Worm (Caenorhabditis elegans): ENCODE measurements around the gene acdh-12.

The acdh-12 gene

DNA sequence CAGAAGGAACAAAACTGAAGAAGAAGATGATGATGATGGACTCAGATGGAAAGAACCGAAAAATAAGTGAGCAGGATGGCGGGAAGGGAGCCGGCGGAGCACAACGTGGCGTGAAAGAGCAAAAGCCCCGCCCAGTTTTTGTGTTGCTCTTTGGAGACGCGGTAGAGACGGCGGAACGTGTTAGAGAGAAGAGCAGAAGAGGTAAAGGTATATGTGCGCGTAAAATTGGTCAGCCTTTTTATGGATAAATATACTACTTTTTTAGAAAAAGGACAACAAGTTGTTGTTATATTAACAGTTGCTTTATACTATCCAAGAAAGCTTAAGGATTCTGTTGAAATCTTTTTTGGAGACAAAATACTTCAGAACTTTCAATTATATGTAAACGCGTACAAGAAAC, 21.6 kb upstream of the acdh-12 start, which contains the start of gene E04F6.10:
TSS of gene E04F6.10 (minus strand) at position 101 of the 400 bp plus-strand sequence.
- TF ChIP-seq elt-1 (tag; optimal IDR thresholded peaks at IDR 0.05) (no peak), sea-2 (GFP tag; optimal IDR thresholded peaks at IDR 0.05) (no peak), mdl-1 (tag; optimal IDR thresholded peaks at IDR 0.05) (no peak), unc-39 (tag; optimal IDR thresholded peaks at IDR 0.05) (no peak)

DNA sequence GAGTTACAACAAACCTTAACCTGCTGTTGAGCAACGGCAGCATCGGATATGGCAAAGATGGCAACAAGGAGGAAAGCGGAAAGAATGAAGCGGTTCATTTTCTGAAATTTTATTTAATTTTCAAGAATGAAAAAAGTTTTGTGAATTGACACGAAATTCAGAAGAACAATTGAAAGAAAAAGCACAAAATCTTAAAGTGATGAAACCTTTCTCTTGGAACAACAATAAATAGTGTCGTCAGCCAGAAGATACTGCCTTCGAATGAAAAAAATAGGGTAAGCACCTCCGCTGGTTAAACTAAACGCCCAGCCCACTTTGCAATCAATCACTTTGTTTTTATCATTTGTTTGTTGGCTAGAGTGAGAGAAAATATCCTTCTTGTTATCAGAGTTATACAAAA, 16.6 kb upstream of the acdh-12 start, which contains the start of gene E04F6.9:
TSS of gene E04F6.9 (minus strand) at position 101 of the 400 bp plus-strand sequence.
- TF ChIP-seq nhr-11 (tag; optimal IDR thresholded peaks at IDR 0.05) (no peak), lin-39 (tag; optimal IDR thresholded peaks at IDR 0.05) (peak; percentile 1)

DNA sequence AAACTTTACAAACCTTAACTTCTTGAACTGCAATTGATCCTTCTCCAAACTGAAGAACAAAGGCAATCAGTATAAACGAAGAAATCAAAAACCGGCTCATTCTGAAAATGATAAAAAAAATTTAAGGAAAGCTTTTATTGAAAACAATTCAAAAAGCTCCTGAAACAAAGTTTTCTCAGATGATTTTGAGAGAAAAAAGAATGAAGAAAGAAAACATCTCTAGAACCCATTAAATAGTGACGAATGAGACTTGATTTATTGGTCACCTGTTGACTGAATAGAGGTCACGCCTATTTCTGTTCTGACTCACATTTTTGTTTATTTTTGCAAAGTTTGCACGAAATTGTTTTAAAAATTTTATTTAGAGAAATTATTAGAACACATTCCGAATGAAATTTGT, 15.8 kb upstream of the acdh-12 start, which contains the start of gene E04F6.8:
TSS of gene E04F6.8 (minus strand) at position 101 of the 400 bp plus-strand sequence.
- TF ChIP-seq nhr-11 (tag; optimal IDR thresholded peaks at IDR 0.05) (no peak), R02D3.7 (tag; optimal IDR thresholded peaks at IDR 0.05) (no peak), egl-5 (tag; optimal IDR thresholded peaks at IDR 0.05) (peak; percentile 82)

DNA sequence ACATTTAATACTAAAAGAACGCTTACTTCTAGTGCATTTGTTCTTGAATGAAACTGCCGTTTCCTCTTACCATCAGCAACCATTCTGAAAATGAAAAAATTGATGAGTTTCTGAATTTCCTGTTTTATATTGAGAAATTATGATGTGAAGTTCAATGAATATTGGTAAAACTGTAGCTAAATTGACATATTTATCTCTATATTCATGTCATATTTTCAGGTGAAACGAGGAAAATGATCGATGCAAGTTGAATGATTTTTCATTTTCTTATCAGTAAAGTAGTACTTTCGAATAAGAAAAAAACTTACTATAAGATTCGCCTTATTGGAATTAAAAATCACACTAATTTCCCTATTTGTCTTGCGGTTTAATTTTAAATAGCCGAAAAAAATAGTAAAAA, 14.7 kb upstream of the acdh-12 start, which contains the start of gene E04F6.15:
TSS of gene E04F6.15 (minus strand) at position 101 of the 400 bp plus-strand sequence.
- no peak for TF ChIP-seq zag-1 (tag; optimal IDR thresholded peaks at IDR 0.05)

DNA sequence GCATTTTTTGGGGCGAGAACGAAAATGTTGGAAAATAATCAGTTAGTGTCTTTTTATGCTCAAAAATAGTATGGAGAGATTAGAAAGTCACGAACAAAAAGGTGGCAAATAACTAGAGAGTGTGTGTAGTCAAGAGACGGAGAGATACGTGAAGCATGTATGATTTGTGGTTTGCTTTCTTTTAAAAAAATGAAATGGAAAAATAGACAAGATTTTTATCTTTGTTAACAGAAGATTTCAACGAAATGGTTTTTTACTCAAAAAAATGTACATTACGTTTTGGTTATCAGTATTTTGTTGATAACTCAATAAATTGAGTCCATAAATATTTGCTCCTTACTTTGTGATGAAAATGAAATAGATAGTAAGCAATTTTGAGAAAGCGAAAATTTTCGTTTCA, 12.7 kb upstream of the acdh-12 start, which contains the start of gene dhs-7:
TSS of gene dhs-7 (minus strand) at position 277 of the 400 bp plus-strand sequence.
- no peak for TF ChIP-seq daf-12 (tag; optimal IDR thresholded peaks at IDR 0.05)
- peak; percentile 67 for TF ChIP-seq elt-2 (tag; optimal IDR thresholded peaks at IDR 0.05)
- no peak for TF ChIP-seq ceh-82 (tag; optimal IDR thresholded peaks at IDR 0.05)
- no peak for TF ChIP-seq pqm-1 (tag; optimal IDR thresholded peaks at IDR 0.05)

DNA sequence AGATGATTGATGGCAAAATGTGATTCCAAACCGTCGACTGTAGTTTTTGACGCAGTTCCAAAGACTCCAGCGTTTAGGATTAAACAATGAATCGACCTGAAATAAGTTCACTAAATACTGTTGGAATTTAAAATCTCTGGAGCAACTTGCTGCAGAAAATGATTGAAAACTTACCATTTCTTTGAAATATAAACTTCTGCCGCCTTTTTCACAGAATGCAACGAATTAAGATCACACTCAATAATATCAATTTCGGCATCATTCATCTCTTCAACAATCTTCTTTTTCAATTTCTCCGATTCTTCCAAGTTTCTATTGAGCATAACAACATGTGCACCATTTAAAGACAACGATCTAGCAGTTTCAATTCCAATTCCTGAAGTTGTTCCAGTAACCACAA, 12.2 kb upstream of the acdh-12 start:
- TF ChIP-seq nhr-237 (tag; optimal IDR thresholded peaks at IDR 0.05) (no peak), nhr-28 (tag; optimal IDR thresholded peaks at IDR 0.05) (no peak), elt-3 (tag; optimal IDR thresholded peaks at IDR 0.05) (no peak), nfya-1 (tag; optimal IDR thresholded peaks at IDR 0.05; ENCODE audit: insufficient read depth) (no peak), ama-1 (optimal IDR thresholded peaks at IDR 0.05) (no peak), unc-62 (GFP tag; optimal IDR thresholded peaks at IDR 0.05) (no peak), ceh-9 (tag; optimal IDR thresholded peaks at IDR 0.05) (no peak), nhr-67 (tag; optimal IDR thresholded peaks at IDR 0.05) (no peak), ztf-4 (tag; optimal IDR thresholded peaks at IDR 0.05) (no peak), elt-1 (tag; optimal IDR thresholded peaks at IDR 0.05) (no peak), lin-15B (tag; optimal IDR thresholded peaks at IDR 0.05) (no peak), aly-2 (tag; optimal IDR thresholded peaks at IDR 0.05) (no peak), egl-27 (tag; optimal IDR thresholded peaks at IDR 0.05) (no peak), nhr-77 (tag; optimal IDR thresholded peaks at IDR 0.05) (no peak)

DNA sequence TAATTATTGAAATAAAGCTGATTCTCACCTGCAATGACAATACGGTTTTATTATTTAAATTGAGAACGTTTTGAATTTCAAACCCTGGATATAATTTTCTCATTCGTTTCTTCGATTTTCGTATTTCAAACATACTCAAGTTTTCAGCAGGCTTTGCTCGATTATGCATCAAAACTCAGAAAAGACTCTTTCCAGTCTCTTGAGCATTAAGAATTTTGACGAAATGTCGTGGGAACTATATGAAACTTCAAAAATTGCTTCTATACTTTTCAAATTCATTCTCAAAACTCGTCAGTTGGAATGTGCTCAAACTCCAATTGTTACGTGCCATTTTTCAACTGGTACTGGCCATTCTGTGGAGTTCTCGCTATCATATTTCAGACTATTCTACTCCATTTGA, 9.9 kb upstream of the acdh-12 start, which contains the start of gene srd-59:
TSS of gene srd-59 (plus strand) at position 301 of the 400 bp plus-strand sequence.
- TF ChIP-seq nhr-11 (tag; optimal IDR thresholded peaks at IDR 0.05) = no peak
- TF ChIP-seq mdl-1 (tag; optimal IDR thresholded peaks at IDR 0.05) = no peak

DNA sequence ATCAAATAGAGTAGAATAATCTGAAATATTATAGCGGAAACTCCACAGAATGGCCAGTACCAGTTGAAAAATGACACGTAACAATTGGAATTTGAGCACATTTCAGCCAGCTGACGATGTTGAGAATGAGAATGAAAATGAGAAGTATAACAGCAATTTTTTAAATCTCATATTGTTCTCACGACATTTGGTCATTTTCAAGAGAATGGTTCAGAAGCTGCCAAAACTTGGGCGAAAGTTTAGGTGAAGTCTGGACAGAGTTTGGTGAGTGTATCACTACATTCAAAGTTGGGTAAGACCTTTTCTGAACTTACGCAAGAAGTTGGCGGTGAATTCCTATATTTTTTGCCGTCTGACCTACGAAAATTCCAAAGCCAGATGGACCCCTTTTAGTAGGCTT, 9.5 kb upstream of the acdh-12 start, which contains the start of gene srd-58:
TSS of gene srd-58 (minus strand) at position 101 of the 400 bp plus-strand sequence.
- no peak for TF ChIP-seq elt-1 (tag; optimal IDR thresholded peaks at IDR 0.05)
- no peak for TF ChIP-seq R02D3.7 (tag; optimal IDR thresholded peaks at IDR 0.05)
- no peak for TF ChIP-seq ceh-28 (tag; optimal IDR thresholded peaks at IDR 0.05)
- TF ChIP-seq lin-39 (tag; optimal IDR thresholded peaks at IDR 0.05) = no peak
- no peak for TF ChIP-seq elt-3 (tag; optimal IDR thresholded peaks at IDR 0.05)
- TF ChIP-seq aly-2 (tag; optimal IDR thresholded peaks at IDR 0.05) = no peak
- TF ChIP-seq nhr-77 (tag; optimal IDR thresholded peaks at IDR 0.05) = no peak
- TF ChIP-seq pqm-1 (tag; optimal IDR thresholded peaks at IDR 0.05) = no peak
- no peak for TF ChIP-seq eor-1 (tag; optimal IDR thresholded peaks at IDR 0.05)
- TF ChIP-seq unc-62 (GFP tag; optimal IDR thresholded peaks at IDR 0.05) = no peak
- TF ChIP-seq hmg-11 (tag; optimal IDR thresholded peaks at IDR 0.05) = no peak
- TF ChIP-seq ztf-4 (tag; optimal IDR thresholded peaks at IDR 0.05) = no peak
- TF ChIP-seq nhr-12 (tag; optimal IDR thresholded peaks at IDR 0.05) = no peak
- TF ChIP-seq nhr-23 (tag; optimal IDR thresholded peaks at IDR 0.05) = no peak
- TF ChIP-seq elt-2 (tag; optimal IDR thresholded peaks at IDR 0.05) = no peak
- no peak for TF ChIP-seq lin-15B (tag; optimal IDR thresholded peaks at IDR 0.05)
- no peak for TF ChIP-seq nhr-28 (tag; optimal IDR thresholded peaks at IDR 0.05)
- TF ChIP-seq mdl-1 (tag; optimal IDR thresholded peaks at IDR 0.05) = no peak
- TF ChIP-seq sea-2 (GFP tag; optimal IDR thresholded peaks at IDR 0.05) = no peak
- no peak for TF ChIP-seq ama-1 (optimal IDR thresholded peaks at IDR 0.05)

All from whole organism, L3 larva.